Fruit fly (Drosophila melanogaster): Measurements from ENCODE around the gene CG46522.
"Not testable (repeated sequence)": the region's sequence is repeated elsewhere in the genome, so short reads cannot be mapped to it uniquely, and the experiment has no call there.

- TF ChIP-seq ss (GFP tag; optimal IDR thresholded peaks at IDR 0.05); Hr38 (GFP tag; optimal IDR thresholded peaks at IDR 0.05); Eip93F (GFP tag; optimal IDR thresholded peaks at IDR 0.05); CG6808 (GFP tag; optimal IDR thresholded peaks at IDR 0.05); Ets21C (GFP tag; optimal IDR thresholded peaks at IDR 0.05); svp (GFP tag); CG10669 (GFP tag; optimal IDR thresholded peaks at IDR 0.05); Eip78C (GFP tag); Eip75B (GFP tag; optimal IDR thresholded peaks at IDR 0.05); CG8119 (GFP tag; IDR thresholded peaks at IDR 0.05); cyc (GFP tag; optimal IDR thresholded peaks at IDR 0.05); Sox14 (GFP tag; optimal IDR thresholded peaks at IDR 0.05): not testable (repeated sequence)
Observed at dm6 chrX:22231270-22231669, 15.1 kb upstream of the CG46522 start, which contains the start of gene CG46519.

Measured in whole organism, prepupa.